Worm (Caenorhabditis elegans) whole organism, L1 larva: ENCODE data around the gene C45B11.2.

Experiments used
- F16B12.6 ChIP-seq: fragments of 150-350 bp; optimal IDR thresholded peaks from 2 replicates; lab custom pipeline; 2014; ENCODE audit warnings: missing biosample characterization, missing genetic modification characterization
- aha-1 ChIP-seq: fragments of 150-350 bp; optimal IDR thresholded peaks from 2 replicates; lab custom pipeline; 2014; ENCODE audit warnings: missing biosample characterization, missing genetic modification characterization
- blmp-1 ChIP-seq: fragments of 150-350 bp; optimal IDR thresholded peaks from 2 replicates; lab custom pipeline; 2014; ENCODE audit warnings: missing biosample characterization, missing genetic modification characterization
- ceh-63 ChIP-seq: fragments of 200-800 bp; sonication (Bioruptor generic); optimal IDR thresholded peaks from 2 replicates; lab custom pipeline; 2018; ENCODE audit warnings: mild to moderate bottlenecking, missing genetic modification characterization, missing compliant biosample characterization
- ceh-82 ChIP-seq, 3 experiments: fragments of 150-350 bp in 1 of 3; sonication (generic microtip) in 2 of 3; optimal IDR thresholded peaks; 2 replicates each; lab custom pipeline; 2014 to 2017; ENCODE audit warnings: missing biosample characterization in 3 of 3, missing genetic modification characterization in 3 of 3
- ceh-88 ChIP-seq: fragments of 200-800 bp; sonication (Bioruptor generic); IDR thresholded peaks from 2 replicates; pipeline ENCODE4 v1.3.6; 2022; ENCODE audit warnings: missing genetic modification characterization, missing compliant biosample characterization
- ceh-90 ChIP-seq: sonication (generic microtip); optimal IDR thresholded peaks from 2 replicates; lab custom pipeline; 2016; ENCODE audit warnings: missing genetic modification characterization, missing compliant biosample characterization
- dpl-1 ChIP-seq, 3 experiments: fragments of 150-350 bp in 2 of 3; sonication (generic microtip) in 1 of 3; optimal IDR thresholded peaks; 2 replicates each; lab custom pipeline; 2014 to 2017; ENCODE audit warnings: missing biosample characterization in 3 of 3, missing genetic modification characterization in 3 of 3, missing genetic modification reagents in 3 of 3
- dsc-1 ChIP-seq: sonication (generic microtip); optimal IDR thresholded peaks from 2 replicates; lab custom pipeline; 2016; ENCODE audit warnings: mild to moderate bottlenecking, missing genetic modification characterization, missing compliant biosample characterization
- egl-27 ChIP-seq, 2 experiments: fragments of 150-350 bp in 1 of 2; sonication (generic microtip); optimal IDR thresholded peaks; 3 replicates each; lab custom pipeline; 2017 to 2018; ENCODE audit warnings: missing biosample characterization in 2 of 2, missing genetic modification characterization in 2 of 2, missing genetic modification reagents in 2 of 2
- fkh-10 ChIP-seq: sonication (generic microtip); optimal IDR thresholded peaks from 2 replicates; lab custom pipeline; 2017; ENCODE audit warnings: missing biosample characterization, missing genetic modification reagents, missing genetic modification characterization
- fkh-8 ChIP-seq: sonication (generic microtip); optimal IDR thresholded peaks from 2 replicates; lab custom pipeline; 2016; ENCODE audit warnings: mild to moderate bottlenecking, missing genetic modification characterization, missing compliant biosample characterization
- grh-1 ChIP-seq: fragments of 200-800 bp; sonication (Bioruptor generic); IDR thresholded peaks from 2 replicates; pipeline ENCODE4 v1.3.6; 2022; ENCODE audit warnings: missing genetic modification reagents, missing genetic modification characterization, missing compliant biosample characterization
- hlh-4 ChIP-seq: sonication (generic microtip); optimal IDR thresholded peaks from 2 replicates; lab custom pipeline; 2016; ENCODE audit warnings: mild to moderate bottlenecking, missing genetic modification characterization, missing compliant biosample characterization
- hpl-2 ChIP-seq: fragments of 150-350 bp; optimal IDR thresholded peaks from 2 replicates; lab custom pipeline; 2014; ENCODE audit warnings: missing biosample characterization, missing genetic modification reagents, missing genetic modification characterization
- isw-1 ChIP-seq: fragments of 200-800 bp; sonication (Bioruptor generic); IDR thresholded peaks from 2 replicates; pipeline ENCODE4 v1.3.6; 2022; ENCODE audit warnings: missing genetic modification characterization, missing compliant biosample characterization
- lin-14 ChIP-seq: fragments of 200-800 bp; sonication (Bioruptor generic); optimal IDR thresholded peaks from 2 replicates; lab custom pipeline; 2018; ENCODE audit warnings: mild to moderate bottlenecking, missing genetic modification characterization, moderate library complexity, missing compliant biosample characterization
- lin-35 ChIP-seq, 2 experiments: fragments of 150-350 bp; optimal IDR thresholded peaks; 2 replicates each; lab custom pipeline; 2014; ENCODE audit warnings: missing biosample characterization in 2 of 2, missing genetic modification characterization in 2 of 2, missing genetic modification reagents in 2 of 2
- lin-39 ChIP-seq: fragments of 150-350 bp; optimal IDR thresholded peaks from 2 replicates; lab custom pipeline; 2014; ENCODE audit warnings: missing biosample characterization, missing genetic modification reagents, missing genetic modification characterization
- lsy-2 ChIP-seq, 2 experiments: fragments of 150-350 bp; optimal IDR thresholded peaks; 2 replicates each; lab custom pipeline; 2014; ENCODE audit warnings: missing biosample characterization in 2 of 2, missing genetic modification characterization in 2 of 2
- mab-9 ChIP-seq: fragments of 200-800 bp; sonication (Bioruptor generic); IDR thresholded peaks from 2 replicates; pipeline ENCODE4 v1.3.6; 2022; ENCODE audit warnings: missing genetic modification reagents, missing genetic modification characterization, missing compliant biosample characterization
- mdl-1 ChIP-seq, 2 experiments: fragments of 150-350 bp; optimal IDR thresholded peaks; 2 replicates each; lab custom pipeline; 2014 to 2017; ENCODE audit warnings: missing biosample characterization in 2 of 2, missing genetic modification characterization in 2 of 2, inconsistent platforms in 1 of 2
- mef-2 ChIP-seq: fragments of 150-350 bp; optimal IDR thresholded peaks from 2 replicates; lab custom pipeline; 2014; ENCODE audit warnings: missing biosample characterization, missing genetic modification characterization
- nhr-20 ChIP-seq: sonication (generic microtip); optimal IDR thresholded peaks from 2 replicates; lab custom pipeline; 2016; ENCODE audit warnings: mild to moderate bottlenecking, missing genetic modification characterization, missing compliant biosample characterization
- nhr-71 ChIP-seq: sonication (generic microtip); optimal IDR thresholded peaks from 2 replicates; lab custom pipeline; 2016; ENCODE audit warnings: mild to moderate bottlenecking, missing genetic modification characterization, moderate library complexity, missing compliant biosample characterization
- nhr-77 ChIP-seq: fragments of 150-350 bp; optimal IDR thresholded peaks from 2 replicates; lab custom pipeline; 2014; ENCODE audit warnings: missing biosample characterization, missing genetic modification characterization
- nhr-84 ChIP-seq: sonication (generic microtip); optimal IDR thresholded peaks from 2 replicates; lab custom pipeline; 2017; ENCODE audit warnings: missing biosample characterization, missing genetic modification characterization
- pax-3 ChIP-seq: fragments of 200-800 bp; sonication (Bioruptor generic); optimal IDR thresholded peaks from 2 replicates; lab custom pipeline; 2018; ENCODE audit warnings: mild to moderate bottlenecking, missing genetic modification characterization, moderate library complexity, missing compliant biosample characterization
- pqm-1 ChIP-seq: sonication (generic microtip); optimal IDR thresholded peaks from 3 replicates; lab custom pipeline; 2017; ENCODE audit warnings: missing biosample characterization, missing genetic modification characterization
- sox-4 ChIP-seq: sonication (generic microtip); optimal IDR thresholded peaks from 2 replicates; lab custom pipeline; 2016; ENCODE audit warnings: missing genetic modification characterization, missing compliant biosample characterization
- sup-37 ChIP-seq: fragments of 200-800 bp; sonication (Bioruptor generic); optimal IDR thresholded peaks from 2 replicates; lab custom pipeline; 2018; ENCODE audit warnings: mild to moderate bottlenecking, missing genetic modification characterization, missing compliant biosample characterization
- tlp-1 ChIP-seq: fragments of 150-350 bp; optimal IDR thresholded peaks from 2 replicates; lab custom pipeline; 2014; ENCODE audit warnings: missing biosample characterization, missing genetic modification characterization
- vab-15 ChIP-seq: sonication (generic microtip); optimal IDR thresholded peaks from 2 replicates; lab custom pipeline; 2017; ENCODE audit warnings: missing genotype, mild to moderate bottlenecking, missing genetic modification characterization, missing compliant biosample characterization
- zip-4 ChIP-seq: fragments of 200-800 bp; sonication (Bioruptor generic); optimal IDR thresholded peaks from 2 replicates; lab custom pipeline; 2018; ENCODE audit warnings: mild to moderate bottlenecking, missing genetic modification characterization, moderate library complexity, missing compliant biosample characterization
- ztf-4 ChIP-seq: fragments of 150-350 bp; optimal IDR thresholded peaks from 2 replicates; lab custom pipeline; 2014; ENCODE audit warnings: missing biosample characterization, missing genetic modification characterization

Gene C45B11.2

DNA sequence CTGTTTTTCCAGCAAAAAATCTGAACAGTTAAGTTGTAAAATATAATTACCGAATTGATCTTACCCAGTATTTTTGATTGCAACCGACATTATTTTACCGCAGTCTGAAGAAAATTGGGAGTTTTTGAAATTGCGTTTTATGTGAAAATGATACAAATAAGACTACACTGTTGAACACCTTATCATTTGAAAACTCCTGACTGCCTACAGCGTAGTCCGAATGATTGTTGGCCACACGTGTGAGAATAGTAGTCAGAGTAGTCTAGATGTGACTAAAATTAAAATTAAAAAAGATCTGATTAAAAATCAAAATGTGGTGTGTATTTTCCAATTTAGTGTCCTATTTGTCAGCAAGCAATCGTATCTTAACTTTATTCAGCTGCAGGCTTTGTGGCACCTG, 4.2 kb downstream of the C45B11.2 start, which contains the start of gene dhs-18:
Gene dhs-18, minus strand, starts transcription at position 104 of the 400 bp plus-strand sequence.
- TF ChIP-seq lsy-2 (tag; optimal IDR thresholded peaks at IDR 0.05; lab: Kevin White, UChicago) (no peak), tlp-1 (tag; lab: Kevin White, UChicago) (no peak), lin-35 (GFP tag; optimal IDR thresholded peaks at IDR 0.05; lab: Kevin White, UChicago) (peak in 1 of 2 experiments; percentile 6), nhr-20 (tag; lab: Kevin White, UChicago) (peak; percentile 73)
- TF ChIP-seq, all 84 proteins: peak for 2

DNA sequence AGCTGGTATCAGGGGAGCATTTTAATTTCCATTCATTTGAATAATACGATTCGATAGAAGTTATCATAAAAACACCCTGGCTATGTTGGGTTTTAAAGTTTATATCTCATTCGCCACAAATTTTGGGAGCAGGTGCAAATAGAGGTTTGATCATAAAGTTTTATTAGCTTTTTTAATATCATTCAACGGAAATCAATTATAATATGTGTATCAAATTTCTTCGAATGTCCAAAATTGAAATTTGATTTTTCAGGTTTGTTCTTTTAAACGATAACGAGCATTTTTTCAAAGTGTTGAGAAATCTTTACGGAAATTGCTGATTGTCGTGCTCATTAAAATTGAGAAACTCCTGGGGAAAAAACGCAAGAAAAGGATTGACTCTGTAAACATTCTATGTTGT, 6.2 kb downstream of the C45B11.2 start, which contains the start of gene srh-74:
Gene srh-74, minus strand, starts transcription at position 101 of the 400 bp plus-strand sequence.
- TF ChIP-seq lin-39 (no peak), grh-1 (GFP tag; lab: Robert Waterston, UW) (no peak), zip-4 (GFP tag; lab: Kevin White, UChicago) (no peak), ceh-88 (GFP tag; lab: Robert Waterston, UW) (no peak), lin-14 (no peak), fkh-10 (GFP tag; lab: Kevin White, UChicago) (no peak), ceh-82 (tag; optimal IDR thresholded peaks at IDR 0.05; lab: Kevin White, UChicago) (no peak), F16B12.6 (tag; lab: Kevin White, UChicago) (no peak), hpl-2 (GFP tag; lab: Kevin White, UChicago) (no peak), ceh-63 (GFP tag; lab: Kevin White, UChicago) (no peak), nhr-84 (tag; lab: Kevin White, UChicago) (no peak), nhr-71 (tag; lab: Kevin White, UChicago) (no peak), pax-3 (no peak), fkh-8 (no peak), isw-1 (GFP tag; lab: Robert Waterston, UW) (no peak), aha-1 (no peak), lsy-2 (tag; optimal IDR thresholded peaks at IDR 0.05; lab: Kevin White, UChicago) (no peak)

DNA sequence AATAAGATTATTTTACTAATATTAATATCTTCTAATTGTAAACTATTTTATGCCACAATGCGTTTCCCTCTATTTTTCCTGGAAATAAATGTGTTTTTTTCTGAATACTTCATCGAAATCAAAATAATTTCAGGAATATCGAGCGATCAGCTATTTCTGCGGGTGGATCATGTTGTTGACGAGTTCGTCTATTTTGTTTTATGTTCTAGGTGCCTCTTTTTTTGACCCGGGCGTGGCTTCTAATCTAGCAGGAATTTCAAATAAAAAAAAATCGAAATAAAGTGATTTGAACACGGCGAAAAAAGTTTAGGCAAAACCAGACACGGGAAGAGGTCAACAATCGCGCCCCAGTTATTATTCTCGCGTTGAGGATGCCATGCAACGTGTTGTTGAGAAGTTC, 9.4 kb downstream of the C45B11.2 start, which contains the start of gene T04C12.33:
Gene T04C12.33, plus strand, starts transcription at position 301 of the 400 bp plus-strand sequence.
- TF ChIP-seq nhr-77 (tag; lab: Kevin White, UChicago) = no peak
- peak; percentile 13 for TF ChIP-seq nhr-71 (tag; lab: Kevin White, UChicago)

DNA sequence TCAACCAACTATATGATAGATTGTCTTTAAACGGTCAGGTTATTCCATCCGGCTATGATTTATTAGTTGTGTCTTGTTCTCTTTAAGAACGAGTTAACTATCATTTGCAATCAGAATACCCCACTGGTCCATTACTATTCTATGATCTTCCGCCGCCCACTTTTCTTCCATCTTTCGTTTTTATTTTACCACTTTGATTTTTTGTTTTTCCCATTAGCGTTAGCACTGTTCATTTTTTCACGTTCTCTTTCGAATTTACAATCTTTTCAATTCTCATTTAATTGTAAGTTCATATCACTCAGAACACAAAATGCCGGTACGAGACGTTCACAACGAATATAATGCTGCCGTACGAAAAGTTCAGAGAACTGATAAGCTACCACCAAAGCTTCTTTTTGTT, 11.3 kb downstream of the C45B11.2 start, which contains the start of gene T04C12.7:
Gene T04C12.7, plus strand, starts transcription at position 301 of the 400 bp plus-strand sequence.
- TF ChIP-seq sup-37 (GFP tag; lab: Kevin White, UChicago) (no peak), zip-4 (GFP tag; lab: Kevin White, UChicago) (no peak), pqm-1 (no peak), dpl-1 (GFP tag; optimal IDR thresholded peaks at IDR 0.05; lab: Kevin White, UChicago) (no peak), lin-35 (GFP tag; optimal IDR thresholded peaks at IDR 0.05; lab: Kevin White, UChicago) (no peak), mab-9 (GFP tag; lab: Robert Waterston, UW) (no peak), lin-39 (no peak), nhr-84 (tag; lab: Kevin White, UChicago) (no peak), sox-4 (tag; lab: Kevin White, UChicago) (no peak), mdl-1 (tag; optimal IDR thresholded peaks at IDR 0.05; lab: Kevin White, UChicago) (no peak), hlh-4 (tag; lab: Kevin White, UChicago) (no peak), vab-15 (tag; lab: Kevin White, UChicago) (no peak), blmp-1 (no peak), aha-1 (no peak), ceh-90 (tag; lab: Kevin White, UChicago) (no peak), mef-2 (tag; lab: Kevin White, UChicago) (no peak), egl-27 (tag; optimal IDR thresholded peaks at IDR 0.05; lab: Kevin White, UChicago) (no peak), dsc-1 (tag; lab: Kevin White, UChicago) (no peak), ztf-4 (no peak)
